Worm (Caenorhabditis elegans) whole organism, L2 larva: ENCODE results near the gene rpb-2.

Source experiments
- C34F6.9 ChIP-seq: fragments of 150-350 bp; optimal IDR thresholded peaks from 2 replicates; lab custom pipeline; 2014; ENCODE audit warnings: missing biosample characterization, missing genetic modification characterization
- F13H6.1 ChIP-seq: sonication (generic microtip); optimal IDR thresholded peaks from 2 replicates; lab custom pipeline; 2016; ENCODE audit warnings: missing genetic modification characterization, missing compliant biosample characterization
- Y55F3AM.14 ChIP-seq: fragments of 200-800 bp; sonication (Bioruptor generic); optimal IDR thresholded peaks from 2 replicates; lab custom pipeline; 2018; ENCODE audit warnings: mild to moderate bottlenecking, missing genetic modification characterization, missing compliant biosample characterization
- ZK546.5 ChIP-seq: sonication (generic microtip); optimal IDR thresholded peaks from 2 replicates; lab custom pipeline; 2017; ENCODE audit warnings: missing biosample characterization, missing genetic modification characterization
- alr-1 ChIP-seq: fragments of 150-350 bp; optimal IDR thresholded peaks from 2 replicates; lab custom pipeline; 2014; ENCODE audit warnings: missing biosample characterization, missing genetic modification characterization
- aly-2 ChIP-seq: fragments of 150-350 bp; optimal IDR thresholded peaks from 2 replicates; lab custom pipeline; 2014; ENCODE audit warnings: missing biosample characterization, missing genetic modification characterization
- blmp-1 ChIP-seq: sonication (generic microtip); optimal IDR thresholded peaks from 2 replicates; lab custom pipeline; 2017; ENCODE audit warnings: missing genetic modification characterization, mild to moderate bottlenecking, missing compliant biosample characterization, antibody characterized with exemption, moderate library complexity; ENCODE audit not compliant: insufficient read depth
- ceh-16 ChIP-seq: fragments of 150-350 bp; optimal IDR thresholded peaks from 2 replicates; lab custom pipeline; 2014; ENCODE audit warnings: missing biosample characterization, missing genetic modification characterization
- ceh-82 ChIP-seq: fragments of 150-350 bp; optimal IDR thresholded peaks from 2 replicates; lab custom pipeline; 2014; ENCODE audit warnings: missing biosample characterization, missing genetic modification characterization
- fos-1 ChIP-seq: fragments of 150-350 bp; optimal IDR thresholded peaks from 2 replicates; lab custom pipeline; 2014; ENCODE audit warnings: missing biosample characterization, missing genetic modification characterization
- gmeb-1 ChIP-seq: fragments of 150-350 bp; optimal IDR thresholded peaks from 2 replicates; lab custom pipeline; 2014; ENCODE audit warnings: missing biosample characterization, missing genetic modification characterization
- lin-11 ChIP-seq: fragments of 150-350 bp; sonication (generic microtip); optimal IDR thresholded peaks from 2 replicates; lab custom pipeline; 2014; ENCODE audit warnings: missing biosample characterization, missing genetic modification characterization, inconsistent platforms, mixed read lengths
- lin-39 ChIP-seq: fragments of 150-350 bp; optimal IDR thresholded peaks from 2 replicates; lab custom pipeline; 2014; ENCODE audit warnings: missing biosample characterization, missing genetic modification reagents, missing genetic modification characterization
- lsy-2 ChIP-seq, 2 experiments: fragments of 150-350 bp in 1 of 2; sonication (generic microtip) in 1 of 2; optimal IDR thresholded peaks; 2 replicates each; lab custom pipeline; 2014 to 2017; ENCODE audit warnings: missing biosample characterization in 2 of 2, missing genetic modification characterization in 2 of 2
- mab-5 ChIP-seq: fragments of 150-350 bp; optimal IDR thresholded peaks from 2 replicates; lab custom pipeline; 2014; ENCODE audit warnings: missing biosample characterization, missing genetic modification characterization
- mdl-1 ChIP-seq, 2 experiments: fragments of 150-350 bp in 1 of 2; sonication (generic microtip) in 1 of 2; optimal IDR thresholded peaks; 2 replicates each; lab custom pipeline; 2017; ENCODE audit warnings: missing biosample characterization in 2 of 2, missing genetic modification characterization in 2 of 2
- nhr-12 ChIP-seq: fragments of 150-350 bp; optimal IDR thresholded peaks from 2 replicates; lab custom pipeline; 2014; ENCODE audit warnings: missing biosample characterization, missing genetic modification characterization
- nhr-21 ChIP-seq: fragments of 150-350 bp; optimal IDR thresholded peaks from 2 replicates; lab custom pipeline; 2014; ENCODE audit warnings: missing biosample characterization, missing genetic modification characterization
- nhr-23 ChIP-seq: fragments of 150-350 bp; optimal IDR thresholded peaks from 2 replicates; lab custom pipeline; 2014; ENCODE audit warnings: missing biosample characterization, missing genetic modification reagents, missing genetic modification characterization
- nhr-237 ChIP-seq: fragments of 150-350 bp; optimal IDR thresholded peaks from 2 replicates; lab custom pipeline; 2014; ENCODE audit warnings: missing biosample characterization, missing genetic modification characterization
- nhr-25 ChIP-seq: fragments of 150-350 bp; sonication (generic microtip); optimal IDR thresholded peaks from 3 replicates; lab custom pipeline; 2014; ENCODE audit warnings: missing biosample characterization, missing genetic modification characterization
- nhr-6 ChIP-seq: fragments of 150-350 bp; optimal IDR thresholded peaks from 2 replicates; lab custom pipeline; 2014; ENCODE audit warnings: missing biosample characterization, missing genetic modification characterization
- nhr-77 ChIP-seq: fragments of 150-350 bp; optimal IDR thresholded peaks from 2 replicates; lab custom pipeline; 2014; ENCODE audit warnings: missing biosample characterization, missing genetic modification characterization
- peb-1 ChIP-seq: fragments of 150-350 bp; optimal IDR thresholded peaks from 2 replicates; lab custom pipeline; 2014; ENCODE audit warnings: missing biosample characterization, missing genetic modification characterization
- sma-3 ChIP-seq: sonication (generic microtip); optimal IDR thresholded peaks from 2 replicates; lab custom pipeline; 2016; ENCODE audit warnings: missing genetic modification reagents, missing genetic modification characterization, missing compliant biosample characterization
- sma-9 ChIP-seq, 2 experiments: fragments of 150-350 bp in 1 of 2; sonication (generic microtip) in 1 of 2; optimal IDR thresholded peaks; 2 replicates each; lab custom pipeline; 2014 to 2016; ENCODE audit warnings: missing genetic modification characterization in 2 of 2, mild to moderate bottlenecking in 1 of 2, missing biosample characterization in 1 of 2, missing compliant biosample characterization in 1 of 2, missing genetic modification reagents in 1 of 2, moderate library complexity in 1 of 2
- snpc-4 ChIP-seq: fragments of 150-350 bp; optimal IDR thresholded peaks from 2 replicates; lab custom pipeline; 2014; ENCODE audit warnings: missing biosample characterization, missing genetic modification characterization
- unc-39 ChIP-seq: fragments of 150-350 bp; optimal IDR thresholded peaks from 2 replicates; lab custom pipeline; 2014; ENCODE audit warnings: missing biosample characterization, missing genetic modification characterization
- unc-55 ChIP-seq: fragments of 150-350 bp; sonication (generic microtip); optimal IDR thresholded peaks from 3 replicates; lab custom pipeline; 2014; ENCODE audit warnings: missing biosample characterization, missing genetic modification reagents, missing genetic modification characterization
- unc-62 ChIP-seq: fragments of 150-350 bp; optimal IDR thresholded peaks from 2 replicates; lab custom pipeline; 2014; ENCODE audit warnings: missing biosample characterization, missing genetic modification reagents, missing genetic modification characterization
- zag-1 ChIP-seq: fragments of 150-350 bp; optimal IDR thresholded peaks from 2 replicates; lab custom pipeline; 2014; ENCODE audit warnings: missing biosample characterization, missing genetic modification characterization
- ztf-4 ChIP-seq: fragments of 150-350 bp; optimal IDR thresholded peaks from 2 replicates; lab custom pipeline; 2014; ENCODE audit warnings: missing biosample characterization, missing genetic modification characterization

rpb-2 gene

ce11 chrIII:4932203-4932699 is 7.1 kb upstream of the rpb-2 start, which contains the start of the genes C26E6.12 and eri-9:
Gene C26E6.12, minus strand, starts transcription at chrIII:4932253.
Gene eri-9, plus strand, starts transcription at chrIII:4932450.
- TF ChIP-seq lin-39 (tag; lab: Kevin White, UChicago) (no peak), sma-9 (GFP tag; optimal IDR thresholded peaks at IDR 0.05; lab: Kevin White, UChicago) (no peak), sma-9 (tag; optimal IDR thresholded peaks at IDR 0.05; lab: Kevin White, UChicago) (no peak), sma-3 (GFP tag; lab: Kevin White, UChicago) (no peak), C34F6.9 (tag; lab: Kevin White, UChicago) (no peak), mdl-1 (tag; optimal IDR thresholded peaks at IDR 0.05; lab: Kevin White, UChicago) (no peak), nhr-21 (tag; lab: Kevin White, UChicago) (no peak), nhr-12 (tag; lab: Kevin White, UChicago) (no peak), unc-62 (GFP tag; lab: Kevin White, UChicago) (no peak), nhr-6 (tag; lab: Kevin White, UChicago) (no peak)

ce11 chrIII:4934896-4935628 is 4.3 kb upstream of the rpb-2 start, which contains the start of gene mrps-18C:
Gene mrps-18C, plus strand, starts transcription at chrIII:4935578.
- TF ChIP-seq ZK546.5 (tag; lab: Kevin White, UChicago) = no peak
- peak in 1 of 2 experiments; percentile 53 for TF ChIP-seq lsy-2 (tag; optimal IDR thresholded peaks at IDR 0.05; lab: Kevin White, UChicago)
- TF ChIP-seq gmeb-1 = peak; percentile 50
- peak; percentile 44 for TF ChIP-seq C34F6.9 (tag; lab: Kevin White, UChicago)
- peak; percentile 52 for TF ChIP-seq unc-55 (GFP tag; lab: Kevin White, UChicago)
- TF ChIP-seq nhr-23 (tag; lab: Kevin White, UChicago) = no peak
- TF ChIP-seq, all 48 proteins: peak for 4

- TF ChIP-seq alr-1 (tag; lab: Kevin White, UChicago) (no peak), ceh-82 (tag; lab: Kevin White, UChicago) (no peak), unc-62 (GFP tag; lab: Kevin White, UChicago) (no peak), nhr-237 (tag; lab: Kevin White, UChicago) (no peak), mab-5 (tag; lab: Kevin White, UChicago) (no peak), ztf-4 (tag; lab: Kevin White, UChicago) (no peak), fos-1 (tag; lab: Kevin White, UChicago) (no peak), nhr-77 (tag; lab: Kevin White, UChicago) (no peak), unc-39 (tag; lab: Kevin White, UChicago) (no peak), zag-1 (tag; lab: Kevin White, UChicago) (no peak), aly-2 (no peak), nhr-25 (tag; lab: Kevin White, UChicago) (no peak)
Measured at ce11 chrIII:4937022-4937421, 2.3 kb upstream of the rpb-2 start, which contains the start of gene fsn-1. Gene fsn-1, plus strand, starts transcription at chrIII:4937322.

- TF ChIP-seq unc-55 (GFP tag; lab: Kevin White, UChicago) (no peak), nhr-23 (tag; lab: Kevin White, UChicago) (no peak), Y55F3AM.14 (no peak), ceh-16 (tag; lab: Kevin White, UChicago) (no peak)
Measured at ce11 chrIII:4944213-4944612, 4.8 kb downstream of the rpb-2 start, which contains the start of gene ntl-9. Gene ntl-9, plus strand, starts transcription at chrIII:4944513.

ce11 chrIII:4947352-4947751 is 8.0 kb downstream of the rpb-2 start:
- TF ChIP-seq F13H6.1 (tag; lab: Kevin White, UChicago) (peak; percentile 29), peb-1 (no peak), lin-11 (tag; lab: Kevin White, UChicago) (peak; percentile 27), lin-39 (tag; lab: Kevin White, UChicago) (peak; percentile 35), snpc-4 (tag; lab: Kevin White, UChicago) (no peak), nhr-237 (tag; lab: Kevin White, UChicago) (no peak), blmp-1 (no peak), unc-55 (GFP tag; lab: Kevin White, UChicago) (peak; percentile 6), fos-1 (tag; lab: Kevin White, UChicago) (no peak), sma-9 (GFP tag; optimal IDR thresholded peaks at IDR 0.05; lab: Kevin White, UChicago) (no peak), sma-9 (tag; optimal IDR thresholded peaks at IDR 0.05; lab: Kevin White, UChicago) (no peak)
- TF ChIP-seq, all 48 proteins: peak for 4
